Fruit fly (Drosophila melanogaster) whole organism, prepupa: ENCODE data around the gene mor.

Experiments
- Blimp-1 ChIP-seq: fragments of 200-800 bp; sonication (Bioruptor generic); optimal IDR thresholded peaks from 3 replicates; lab custom pipeline; 2017; ENCODE audit warnings: missing biosample characterization, missing genetic modification characterization, mild to moderate bottlenecking, moderate library complexity, missing genetic modification reagents
- CG11294 ChIP-seq: fragments of 200-800 bp; sonication (Bioruptor generic); IDR thresholded peaks from 2 replicates; pipeline ENCODE4 v1.3.6; 2022; ENCODE audit warnings: missing biosample characterization, missing genetic modification characterization
- CG11902 ChIP-seq: fragments of 200-800 bp; sonication (Bioruptor generic); optimal IDR thresholded peaks from 3 replicates; lab custom pipeline; 2016; ENCODE audit warnings: missing biosample characterization, missing genetic modification characterization
- CG15336 ChIP-seq: fragments of 200-800 bp; sonication (Bioruptor generic); IDR thresholded peaks from 2 replicates; pipeline ENCODE4 v1.3.6; 2022; ENCODE audit warnings: missing biosample characterization, missing genetic modification characterization
- CG1621 ChIP-seq: fragments of 200-800 bp; sonication (Bioruptor generic); optimal IDR thresholded peaks from 3 replicates; lab custom pipeline; 2018; ENCODE audit warnings: missing biosample characterization, mild to moderate bottlenecking, missing genetic modification characterization
- CG16779 ChIP-seq: fragments of 200-800 bp; sonication (Bioruptor generic); optimal IDR thresholded peaks from 3 replicates; lab custom pipeline; 2017; ENCODE audit warnings: missing biosample characterization, mild to moderate bottlenecking, missing genetic modification characterization
- CG3032 ChIP-seq: fragments of 200-800 bp; optimal IDR thresholded peaks from 2 replicates; lab custom pipeline; 2019; ENCODE audit warnings: missing biosample characterization, mild to moderate bottlenecking, missing genetic modification characterization, moderate library complexity
- CG31627 ChIP-seq: fragments of 200-800 bp; sonication (Bioruptor generic); optimal IDR thresholded peaks from 3 replicates; lab custom pipeline; 2016; ENCODE audit warnings: missing biosample characterization, missing genetic modification characterization
- CG32006 ChIP-seq: fragments of 200-800 bp; sonication (Bioruptor generic); optimal IDR thresholded peaks from 3 replicates; lab custom pipeline; 2017; ENCODE audit warnings: missing biosample characterization, mild to moderate bottlenecking, missing genetic modification characterization
- CG34406 ChIP-seq: fragments of 200-800 bp; sonication (Bioruptor generic); optimal IDR thresholded peaks from 3 replicates; lab custom pipeline; 2016; ENCODE audit warnings: missing biosample characterization, missing genetic modification characterization
- CG3919 ChIP-seq: fragments of 200-800 bp; sonication (Bioruptor generic); optimal IDR thresholded peaks from 3 replicates; lab custom pipeline; 2016; ENCODE audit warnings: missing biosample characterization, missing genetic modification characterization
- CG4318 ChIP-seq: fragments of 200-800 bp; sonication (Bioruptor generic); optimal IDR thresholded peaks from 3 replicates; lab custom pipeline; 2017; ENCODE audit warnings: missing biosample characterization, mild to moderate bottlenecking, missing genetic modification characterization
- CG6163 ChIP-seq: fragments of 200-800 bp; sonication (Bioruptor generic); IDR thresholded peaks from 3 replicates; pipeline ENCODE4 v1.3.6; 2022; ENCODE audit warnings: missing biosample characterization, missing genetic modification characterization
- CG6276 ChIP-seq: fragments of 200-800 bp; sonication (Bioruptor generic); optimal IDR thresholded peaks from 2 replicates; lab custom pipeline; 2017; ENCODE audit warnings: missing biosample characterization, mild to moderate bottlenecking, missing genetic modification characterization
- CG6792 ChIP-seq: fragments of 200-800 bp; sonication (Bioruptor generic); optimal IDR thresholded peaks from 3 replicates; lab custom pipeline; 2016; ENCODE audit warnings: missing biosample characterization, missing genetic modification characterization
- CG6808 ChIP-seq: fragments of 200-800 bp; sonication (Bioruptor generic); optimal IDR thresholded peaks from 3 replicates; lab custom pipeline; 2017; ENCODE audit warnings: missing biosample characterization, missing genetic modification characterization, mild to moderate bottlenecking, moderate library complexity, missing genetic modification reagents
- CG8119 ChIP-seq: fragments of 200-800 bp; sonication (Bioruptor generic); IDR thresholded peaks from 3 replicates; pipeline ENCODE4 v1.3.6; 2022; ENCODE audit warnings: missing biosample characterization, missing genetic modification characterization
- CG9139 ChIP-seq: fragments of 200-800 bp; sonication (Bioruptor generic); optimal IDR thresholded peaks from 3 replicates; lab custom pipeline; 2017; ENCODE audit warnings: missing biosample characterization, mild to moderate bottlenecking, missing genetic modification characterization
- Eip78C ChIP-seq: fragments of 200-800 bp; sonication (Bioruptor generic); peaks from one replicate; lab custom pipeline; 2016; ENCODE audit warnings: missing biosample characterization, missing genetic modification characterization
- Eip93F ChIP-seq: fragments of 200-800 bp; sonication (Bioruptor generic); optimal IDR thresholded peaks from 2 replicates; lab custom pipeline; 2016; ENCODE audit warnings: missing biosample characterization, mild to moderate bottlenecking, missing genetic modification characterization
- Ets21C ChIP-seq: fragments of 200-800 bp; sonication (Bioruptor generic); optimal IDR thresholded peaks from 3 replicates; lab custom pipeline; 2016; ENCODE audit warnings: missing biosample characterization, missing genetic modification characterization
- Ets96B ChIP-seq: fragments of 200-800 bp; optimal IDR thresholded peaks from 2 replicates; lab custom pipeline; 2019; ENCODE audit warnings: missing biosample characterization, mild to moderate bottlenecking, missing genetic modification characterization, moderate library complexity
- Hr39 ChIP-seq: fragments of 200-800 bp; sonication (Bioruptor generic); optimal IDR thresholded peaks from 2 replicates; lab custom pipeline; 2016; ENCODE audit warnings: missing biosample characterization, missing genetic modification characterization
- Met ChIP-seq: fragments of 200-800 bp; sonication (Bioruptor generic); optimal IDR thresholded peaks from 3 replicates; lab custom pipeline; 2016; ENCODE audit warnings: missing biosample characterization, missing genetic modification characterization
- Sox102F ChIP-seq: fragments of 200-800 bp; sonication (Bioruptor generic); optimal IDR thresholded peaks from 2 replicates; lab custom pipeline; 2016; ENCODE audit warnings: missing biosample characterization, mild to moderate bottlenecking, missing genetic modification characterization
- Sox14 ChIP-seq: fragments of 200-800 bp; sonication (Bioruptor generic); optimal IDR thresholded peaks from 3 replicates; lab custom pipeline; 2016; ENCODE audit warnings: missing biosample characterization, missing genetic modification characterization
- Sox15 ChIP-seq: fragments of 200-800 bp; sonication (Bioruptor generic); optimal IDR thresholded peaks from 3 replicates; lab custom pipeline; 2016; ENCODE audit warnings: missing biosample characterization, missing genetic modification characterization
- achi ChIP-seq: fragments of 200-800 bp; sonication (Bioruptor generic); optimal IDR thresholded peaks from 3 replicates; lab custom pipeline; 2016; ENCODE audit warnings: missing biosample characterization, missing genetic modification characterization
- dac ChIP-seq: fragments of 200-800 bp; sonication (Bioruptor generic); optimal IDR thresholded peaks from 2 replicates; lab custom pipeline; 2017; ENCODE audit warnings: missing biosample characterization, mild to moderate bottlenecking, missing genetic modification characterization
- dsx ChIP-seq: fragments of 200-800 bp; optimal IDR thresholded peaks from 3 replicates; lab custom pipeline; 2019; ENCODE audit warnings: missing biosample characterization, mild to moderate bottlenecking, missing genetic modification characterization, moderate library complexity; ENCODE audit not compliant: poor library complexity, severe bottlenecking
- eg ChIP-seq: fragments of 200-800 bp; sonication (Bioruptor generic); IDR thresholded peaks from 3 replicates; pipeline ENCODE4 v1.3.6; 2022; ENCODE audit warnings: missing biosample characterization, missing genetic modification characterization
- fd59A ChIP-seq: fragments of 200-800 bp; sonication (Bioruptor generic); optimal IDR thresholded peaks from 2 replicates; lab custom pipeline; 2017; ENCODE audit warnings: missing biosample characterization, mild to moderate bottlenecking, missing genetic modification characterization, missing genetic modification reagents
- fd85E ChIP-seq: fragments of 200-800 bp; sonication (Bioruptor generic); optimal IDR thresholded peaks from 3 replicates; lab custom pipeline; 2016; ENCODE audit warnings: missing biosample characterization, missing genetic modification characterization
- spab ChIP-seq: fragments of 200-800 bp; sonication (Bioruptor generic); optimal IDR thresholded peaks from 2 replicates; lab custom pipeline; 2017; ENCODE audit warnings: missing biosample characterization, mild to moderate bottlenecking, missing genetic modification characterization, missing genetic modification reagents
- ss ChIP-seq, 2 experiments: fragments of 200-800 bp; sonication (Bioruptor generic); optimal IDR thresholded peaks; 2 replicates in 1 of 2; 3 replicates in 1 of 2; lab custom pipeline; 2017 to 2018; ENCODE audit warnings: mild to moderate bottlenecking in 2 of 2, missing biosample characterization in 2 of 2, missing genetic modification characterization in 2 of 2, moderate library complexity in 1 of 2
- svp ChIP-seq: fragments of 200-800 bp; sonication (Bioruptor generic); peaks from one replicate; lab custom pipeline; 2016; ENCODE audit warnings: missing biosample characterization, missing genetic modification characterization

mor gene

dm6 chr3R:15989217-15989921 is 16.7 kb upstream of the mor start:
- no peak for TF ChIP-seq CG32006 (GFP tag; lab: Kevin White, UChicago)
- TF ChIP-seq CG11294 (GFP tag; lab: Robert Waterston, UW) = no peak
- TF ChIP-seq CG31627 (GFP tag; lab: Kevin White, UChicago) = no peak
- no peak for TF ChIP-seq fd85E
- TF ChIP-seq CG3032 (tag; lab: Kevin White, UChicago) = no peak
- TF ChIP-seq CG3919 = no peak
- no peak for TF ChIP-seq CG34406 (GFP tag; lab: Kevin White, UChicago)
- TF ChIP-seq fd59A (GFP tag; lab: Kevin White, UChicago) = no peak
- no peak for TF ChIP-seq Sox102F (GFP tag; lab: Kevin White, UChicago)
- TF ChIP-seq Sox14 (GFP tag; lab: Kevin White, UChicago) = no peak
- no peak for TF ChIP-seq Hr39
- TF ChIP-seq CG4318 (GFP tag; lab: Kevin White, UChicago) = no peak
- TF ChIP-seq CG15336 = no peak
- no peak for TF ChIP-seq Blimp-1 (GFP tag; lab: Kevin White, UChicago)
- no peak for TF ChIP-seq Sox15 (GFP tag; lab: Kevin White, UChicago)
- no peak for TF ChIP-seq CG6792 (GFP tag; lab: Kevin White, UChicago)
- no peak for TF ChIP-seq spab (GFP tag; lab: Kevin White, UChicago)
- TF ChIP-seq, all 60 proteins: peak for 0

dm6 chr3R:15988353-15988752 is 15.6 kb upstream of the mor start:
- TF ChIP-seq dac (GFP tag; lab: Kevin White, UChicago) (no peak), CG9139 (no peak), fd85E (no peak), Met (no peak), CG1621 (no peak), achi (GFP tag; lab: Kevin White, UChicago) (no peak), Blimp-1 (GFP tag; lab: Kevin White, UChicago) (no peak)

- TF ChIP-seq CG6163 (GFP tag; lab: Robert Waterston, UW) (0 out of 3 replicates have a peak, but pooled peaks have one; percentile 51), Hr39 (no peak), svp (peak; percentile 82), Blimp-1 (GFP tag; lab: Kevin White, UChicago) (no peak), CG32006 (GFP tag; lab: Kevin White, UChicago) (peak; percentile 13), Eip93F (GFP tag; lab: Kevin White, UChicago) (no peak), CG3919 (no peak), CG6276 (GFP tag; lab: Kevin White, UChicago) (peak; percentile 59), CG11902 (GFP tag; lab: Kevin White, UChicago) (no peak), ss (GFP tag; optimal IDR thresholded peaks at IDR 0.05; lab: Kevin White, UChicago) (peak; percentile 32 to 37), CG9139 (peak; percentile 31), eg (GFP tag; lab: Robert Waterston, UW) (peak; percentile 38; the same call in 1 of the 3 replicates), CG16779 (tag; lab: Kevin White, UChicago) (peak; percentile 9), CG6808 (peak; percentile 42), Ets96B (tag; lab: Kevin White, UChicago) (peak; percentile 7), CG15336 (0 out of 2 replicates have a peak, but pooled peaks have one; percentile 21), Ets21C (GFP tag; lab: Kevin White, UChicago) (no peak), Eip78C (peak; percentile 44), dsx (peak; percentile 13), CG8119 (GFP tag; lab: Robert Waterston, UW) (0 out of 3 replicates have a peak, but pooled peaks have one; percentile 22)
These were observed 14.4 kb upstream of the mor start for dm6 chr3R:15987064-15987649.
